Worm (Caenorhabditis elegans): ENCODE measurements around the gene ergi-3.

ergi-3 gene

DNA sequence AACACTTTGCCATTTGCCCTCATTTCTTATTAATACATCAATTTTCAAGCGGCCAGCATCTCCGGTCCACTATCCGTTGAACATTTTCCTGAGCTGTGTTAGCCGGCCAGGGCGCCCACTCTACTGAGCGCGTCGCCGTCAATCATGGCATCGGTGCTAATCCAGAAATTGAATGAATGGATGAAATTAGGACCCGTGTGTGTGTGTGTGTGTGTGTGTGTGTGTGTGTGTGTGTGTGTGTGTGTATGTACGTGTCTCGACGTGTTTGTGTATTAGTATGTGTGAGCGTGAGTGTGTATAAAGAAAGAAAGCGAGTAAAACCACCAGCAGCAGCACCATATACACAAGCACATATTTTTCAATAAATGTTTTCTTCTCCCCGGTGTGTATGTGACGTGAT is 36.6 kb upstream of the ergi-3 start (continued):
- TF ChIP-seq hlh-4 (tag; optimal IDR thresholded peaks at IDR 0.05) (no peak), pax-3 (tag; optimal IDR thresholded peaks at IDR 0.05) (no peak), lin-14 (GFP tag; optimal IDR thresholded peaks at IDR 0.05) (peak; percentile 76), fkh-8 (tag; optimal IDR thresholded peaks at IDR 0.05) (peak; percentile 47), C04F5.9 (tag; optimal IDR thresholded peaks at IDR 0.05) (no peak), ceh-8 (GFP tag; optimal IDR thresholded peaks at IDR 0.05) (peak; percentile 71), aha-1 (tag; optimal IDR thresholded peaks at IDR 0.05) (no peak), ztf-4 (tag; optimal IDR thresholded peaks at IDR 0.05) (no peak), nhr-19 (GFP tag; conservative IDR thresholded peaks at IDR 0.05) (no peak), ceh-88 (GFP tag; IDR thresholded peaks at IDR 0.05) (no peak), ceh-63 (GFP tag; optimal IDR thresholded peaks at IDR 0.05) (no peak), ama-1 (optimal IDR thresholded peaks at IDR 0.05) (no peak), mdl-1 (tag; optimal IDR thresholded peaks at IDR 0.05) (no peak), ztf-11 (tag; optimal IDR thresholded peaks at IDR 0.05) (no peak), nhr-76 (tag; optimal IDR thresholded peaks at IDR 0.05) (no peak), elt-2 (tag; optimal IDR thresholded peaks at IDR 0.05) (no peak), snu-23 (GFP tag; optimal IDR thresholded peaks at IDR 0.05) (peak; percentile 2)

- TF ChIP-seq unc-98 (GFP tag; IDR thresholded peaks at IDR 0.05) (no peak), ceh-8 (GFP tag; optimal IDR thresholded peaks at IDR 0.05) (peak; percentile 60), lin-14 (GFP tag; optimal IDR thresholded peaks at IDR 0.05) (peak; percentile 21), dsc-1 (tag; optimal IDR thresholded peaks at IDR 0.05) (no peak), ceh-63 (GFP tag; optimal IDR thresholded peaks at IDR 0.05) (peak; percentile 53)
Observed at ce11 chrX:15650919-15651420, 34.4 kb upstream of the ergi-3 start, which contains the start of gene F59D12.3. F59D12.3 (minus strand) TSS chrX:15650969.

DNA sequence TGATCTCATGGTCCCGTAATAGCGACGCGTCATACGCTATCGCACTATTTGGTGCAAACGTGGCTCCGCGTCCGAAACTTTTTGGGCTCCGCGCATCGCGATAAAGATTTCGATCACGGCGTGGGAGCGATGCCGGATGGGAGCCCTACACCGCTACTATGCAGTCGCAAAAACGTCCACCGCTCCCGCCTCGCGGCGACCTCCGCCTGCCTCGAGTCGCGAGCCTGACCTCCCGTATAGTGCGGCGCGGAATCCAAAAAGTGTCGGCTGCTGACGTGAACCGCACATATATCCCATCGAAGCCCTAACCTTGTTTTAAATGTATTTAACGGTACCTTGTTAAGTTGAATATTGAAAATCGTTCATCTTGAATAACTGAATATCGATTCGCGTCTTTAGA is 33.9 kb upstream of the ergi-3 start:
- peak; percentile 41 for TF ChIP-seq snpc-4 (tag; optimal IDR thresholded peaks at IDR 0.05)
- TF ChIP-seq hlh-17 (GFP tag; optimal IDR thresholded peaks at IDR 0.05; ENCODE audit: borderline replicate concordance): peak; percentile 10
- no peak for TF ChIP-seq zip-4 (GFP tag; optimal IDR thresholded peaks at IDR 0.05)

DNA sequence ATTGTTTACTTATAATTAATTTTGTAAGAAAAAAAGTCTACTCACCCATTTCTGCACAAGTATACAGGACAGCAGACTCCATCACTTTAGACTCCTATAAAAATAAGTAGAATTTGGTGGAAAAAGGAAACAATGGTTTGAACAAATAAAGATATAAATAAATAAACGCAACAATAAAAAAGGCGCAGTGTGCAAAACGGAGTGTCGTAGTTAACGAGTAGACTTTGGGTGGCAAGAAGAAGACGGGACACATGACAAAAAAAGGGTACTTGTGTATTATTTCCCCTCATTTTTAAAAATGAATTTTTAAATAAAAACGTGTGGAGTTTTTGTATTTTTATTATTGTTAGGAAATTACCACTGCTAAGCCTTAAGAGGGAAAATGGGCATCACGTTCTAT is 30.7 kb upstream of the ergi-3 start, which contains the start of gene F59D12.5:
Gene F59D12.5, minus strand, starts transcription at position 94 of the 400 bp plus-strand sequence.
- no peak for TF ChIP-seq pqm-1 (tag; optimal IDR thresholded peaks at IDR 0.05)
- no peak for TF ChIP-seq fos-1 (tag; optimal IDR thresholded peaks at IDR 0.05)
- TF ChIP-seq snu-23 (GFP tag; optimal IDR thresholded peaks at IDR 0.05): peak; percentile 37
- TF ChIP-seq ama-1 (optimal IDR thresholded peaks at IDR 0.05): no peak
- TF ChIP-seq hpl-2 (GFP tag; optimal IDR thresholded peaks at IDR 0.05): no peak
- TF ChIP-seq hlh-17 (GFP tag; optimal IDR thresholded peaks at IDR 0.05; ENCODE audit: borderline replicate concordance): no peak
- no peak for TF ChIP-seq zip-4 (GFP tag; optimal IDR thresholded peaks at IDR 0.05)
- TF ChIP-seq lin-14 (GFP tag; optimal IDR thresholded peaks at IDR 0.05): peak; percentile 44
- TF ChIP-seq efl-3 (GFP tag; optimal IDR thresholded peaks at IDR 0.05): no peak
- TF ChIP-seq C04F5.9 (tag; optimal IDR thresholded peaks at IDR 0.05): no peak
- TF ChIP-seq nhr-237 (tag; optimal IDR thresholded peaks at IDR 0.05): no peak
- no peak for TF ChIP-seq skn-1 (tag; optimal IDR thresholded peaks at IDR 0.05)
- TF ChIP-seq isw-1 (GFP tag; IDR thresholded peaks at IDR 0.05): no peak
- TF ChIP-seq nhr-85 (tag): no peak
- TF ChIP-seq ceh-82 (tag; optimal IDR thresholded peaks at IDR 0.05): peak in 1 of 3 experiments; percentile 17
- no peak for TF ChIP-seq egl-27 (tag; optimal IDR thresholded peaks at IDR 0.05)
- no peak for TF ChIP-seq unc-30 (tag; optimal IDR thresholded peaks at IDR 0.05)
- TF ChIP-seq rnt-1 (tag; optimal IDR thresholded peaks at IDR 0.05): no peak
- no peak for TF ChIP-seq nhr-11 (tag; optimal IDR thresholded peaks at IDR 0.05)
- TF ChIP-seq vab-15 (tag; optimal IDR thresholded peaks at IDR 0.05): no peak
- TF ChIP-seq swsn-7 (tag; optimal IDR thresholded peaks at IDR 0.05): peak; percentile 14
- TF ChIP-seq pag-3 (tag; optimal IDR thresholded peaks at IDR 0.05; ENCODE audit: borderline replicate concordance, insufficient read depth): no peak
- TF ChIP-seq nhr-47 (tag; optimal IDR thresholded peaks at IDR 0.05): peak; percentile 16
- no peak for TF ChIP-seq xbp-1 (tag; optimal IDR thresholded peaks at IDR 0.05)
- no peak for TF ChIP-seq elt-3 (tag; optimal IDR thresholded peaks at IDR 0.05)
- TF ChIP-seq unc-62 (GFP tag; optimal IDR thresholded peaks at IDR 0.05): no peak
- no peak for TF ChIP-seq ceh-90 (tag; optimal IDR thresholded peaks at IDR 0.05)
- TF ChIP-seq nhr-71 (tag; optimal IDR thresholded peaks at IDR 0.05): peak; percentile 29
- TF ChIP-seq ztf-11 (tag; optimal IDR thresholded peaks at IDR 0.05): no peak
- peak in 1 of 2 experiments; percentile 15 for TF ChIP-seq lsy-2 (tag; optimal IDR thresholded peaks at IDR 0.05)
- no peak for TF ChIP-seq aly-2 (tag; optimal IDR thresholded peaks at IDR 0.05)
- TF ChIP-seq hlh-4 (tag; optimal IDR thresholded peaks at IDR 0.05): no peak
